Worm (Caenorhabditis elegans) whole organism, young adult: Measurements from ENCODE around the gene C49F5.6.
A peak's percentile ranks its signal among the peaks of the same experiment; 100 is the strongest.

Experiments
- F22D6.2 ChIP-seq: sonication (generic microtip); optimal IDR thresholded peaks from 2 replicates; lab custom pipeline; 2016; ENCODE audit warnings: mild to moderate bottlenecking, missing genetic modification characterization, missing compliant biosample characterization
- F37B4.10 ChIP-seq: fragments of 200-800 bp; sonication (Bioruptor generic); IDR thresholded peaks from 2 replicates; pipeline ENCODE4 v1.3.6; 2022; ENCODE audit warnings: missing genetic modification characterization, missing compliant biosample characterization
- K11D2.4 ChIP-seq: fragments of 200-800 bp; sonication (Bioruptor generic); IDR thresholded peaks from 2 replicates; pipeline ENCODE4 v1.3.6; 2022; ENCODE audit warnings: missing genetic modification reagents, missing genetic modification characterization, missing compliant biosample characterization
- T07F8.4 ChIP-seq: sonication (generic microtip); optimal IDR thresholded peaks from 2 replicates; lab custom pipeline; 2016; ENCODE audit warnings: mild to moderate bottlenecking, missing genetic modification characterization, moderate library complexity, missing compliant biosample characterization
- Y53G8AR.9 ChIP-seq: fragments of 200-800 bp; sonication (Bioruptor generic); conservative IDR thresholded peaks from 2 replicates; pipeline ENCODE4 v1.3.6; 2022; ENCODE audit warnings: missing genetic modification reagents, missing genetic modification characterization, missing compliant biosample characterization
- Y67H2A.10 ChIP-seq: fragments of 200-800 bp; sonication (Bioruptor generic); conservative IDR thresholded peaks from 2 replicates; pipeline ENCODE4 v1.3.6; 2022; ENCODE audit warnings: missing genetic modification reagents, missing genetic modification characterization, missing compliant biosample characterization
- Y95B8A.8 ChIP-seq: fragments of 200-800 bp; sonication (Bioruptor generic); IDR thresholded peaks from 2 replicates; pipeline ENCODE4 v1.3.6; 2022; ENCODE audit warnings: missing genetic modification reagents, missing genetic modification characterization, missing compliant biosample characterization
- aptf-3 ChIP-seq: fragments of 200-800 bp; sonication (Bioruptor generic); IDR thresholded peaks from 2 replicates; pipeline ENCODE4 v1.3.6; 2022; ENCODE audit warnings: missing genetic modification characterization, missing compliant biosample characterization
- atf-7 ChIP-seq: sonication (generic microtip); optimal IDR thresholded peaks from 2 replicates; lab custom pipeline; 2017; ENCODE audit warnings: mild to moderate bottlenecking, missing genetic modification characterization, missing compliant biosample characterization
- athp-1 ChIP-seq: sonication (generic microtip); optimal IDR thresholded peaks from 2 replicates; lab custom pipeline; 2017; ENCODE audit warnings: mild to moderate bottlenecking, missing genetic modification characterization, missing compliant biosample characterization
- ccch-3 ChIP-seq: fragments of 200-800 bp; sonication (Bioruptor generic); optimal IDR thresholded peaks from 2 replicates; lab custom pipeline; 2018; ENCODE audit warnings: mild to moderate bottlenecking, missing genetic modification characterization, missing compliant biosample characterization
- cebp-1 ChIP-seq, 2 experiments: fragments of 200-800 bp in 1 of 2; sonication (Bioruptor generic) in 1 of 2; sonication (generic microtip) in 1 of 2; IDR thresholded peaks in 1 of 2; optimal IDR thresholded peaks in 1 of 2; 2 replicates each; pipeline versions ENCODE4 v1.3.6 to Lab custom; 2017 to 2022; ENCODE audit warnings: missing compliant biosample characterization in 2 of 2, missing genetic modification characterization in 2 of 2, mild to moderate bottlenecking in 1 of 2, missing genetic modification reagents in 1 of 2, moderate library complexity in 1 of 2
- ceh-58 ChIP-seq: fragments of 200-800 bp; sonication (Bioruptor generic); IDR thresholded peaks from 2 replicates; pipeline ENCODE4 v1.3.6; 2022; ENCODE audit warnings: missing genetic modification characterization, missing compliant biosample characterization
- ceh-91 ChIP-seq: fragments of 200-800 bp; sonication (Bioruptor generic); IDR thresholded peaks from 2 replicates; pipeline ENCODE4 v1.3.6; 2022; ENCODE audit warnings: missing genetic modification reagents, missing genetic modification characterization, missing compliant biosample characterization
- chd-7 ChIP-seq: sonication (generic microtip); optimal IDR thresholded peaks from 2 replicates; lab custom pipeline; 2016; ENCODE audit warnings: mild to moderate bottlenecking, missing genetic modification characterization, moderate library complexity, missing compliant biosample characterization
- dox-1 ChIP-seq: fragments of 200-800 bp; sonication (Bioruptor generic); IDR thresholded peaks from 2 replicates; pipeline ENCODE4 v1.3.6; 2022; ENCODE audit warnings: missing genetic modification reagents, missing genetic modification characterization, missing compliant biosample characterization
- dpff-1 ChIP-seq: sonication (generic microtip); optimal IDR thresholded peaks from 2 replicates; lab custom pipeline; 2017; ENCODE audit warnings: mild to moderate bottlenecking, missing genetic modification characterization, missing compliant biosample characterization
- egl-18 ChIP-seq: fragments of 200-800 bp; sonication (Bioruptor generic); IDR thresholded peaks from 2 replicates; pipeline ENCODE4 v1.3.6; 2022; ENCODE audit warnings: missing genetic modification reagents, missing genetic modification characterization, missing compliant biosample characterization
- let-526 ChIP-seq: fragments of 200-800 bp; sonication (Bioruptor generic); IDR thresholded peaks from 2 replicates; pipeline ENCODE4 v1.3.6; 2022; ENCODE audit warnings: missing genetic modification reagents, missing genetic modification characterization, missing compliant biosample characterization
- let-607 ChIP-seq, 2 experiments: fragments of 200-800 bp in 1 of 2; sonication (Bioruptor generic) in 1 of 2; sonication (generic microtip) in 1 of 2; optimal IDR thresholded peaks; 2 replicates each; lab custom pipeline; 2016 to 2018; ENCODE audit warnings: mild to moderate bottlenecking in 2 of 2, missing compliant biosample characterization in 2 of 2, missing genetic modification characterization in 2 of 2, moderate library complexity in 2 of 2, missing genotype in 1 of 2
- lin-40 ChIP-seq: sonication (generic microtip); optimal IDR thresholded peaks from 2 replicates; lab custom pipeline; 2016; ENCODE audit warnings: missing genetic modification characterization, mild to moderate bottlenecking, missing compliant biosample characterization, missing genotype, missing genetic modification reagents
- lsy-27 ChIP-seq: sonication (generic microtip); optimal IDR thresholded peaks from 2 replicates; lab custom pipeline; 2017; ENCODE audit warnings: missing genetic modification characterization, mild to moderate bottlenecking, missing compliant biosample characterization, antibody characterized with exemption, missing genotype, borderline replicate concordance; ENCODE audit not compliant: insufficient read depth
- madf-10 ChIP-seq: sonication (generic microtip); optimal IDR thresholded peaks from 2 replicates; lab custom pipeline; 2016; ENCODE audit warnings: mild to moderate bottlenecking, missing genetic modification characterization, missing compliant biosample characterization
- madf-6 ChIP-seq: fragments of 200-800 bp; sonication (Bioruptor generic); IDR thresholded peaks from 2 replicates; pipeline ENCODE4 v1.3.6; 2022; ENCODE audit warnings: missing genetic modification reagents, missing genetic modification characterization, missing compliant biosample characterization
- nfya-1 ChIP-seq: sonication (generic microtip); optimal IDR thresholded peaks from 2 replicates; lab custom pipeline; 2017; ENCODE audit warnings: antibody characterized with exemption, missing compliant biosample characterization, missing genetic modification characterization, borderline replicate concordance; ENCODE audit not compliant: insufficient read depth
- nhr-120 ChIP-seq: fragments of 200-800 bp; sonication (Bioruptor generic); IDR thresholded peaks from 2 replicates; pipeline ENCODE4 v1.3.6; 2022; ENCODE audit warnings: missing genetic modification characterization, missing compliant biosample characterization
- nhr-80 ChIP-seq: sonication (generic microtip); optimal IDR thresholded peaks from 2 replicates; lab custom pipeline; 2016; ENCODE audit warnings: missing genetic modification characterization, missing compliant biosample characterization
- pha-4 ChIP-seq: fragments of 150-350 bp; sonication (generic microtip); optimal IDR thresholded peaks from 2 replicates; lab custom pipeline; 2014; ENCODE audit warnings: missing biosample characterization, missing genetic modification reagents, missing genetic modification characterization
- repo-1 ChIP-seq: sonication (generic microtip); optimal IDR thresholded peaks from 2 replicates; lab custom pipeline; 2017; ENCODE audit warnings: mild to moderate bottlenecking, missing genetic modification characterization, missing compliant biosample characterization
- snpc-1.1 ChIP-seq: sonication (generic microtip); optimal IDR thresholded peaks from 2 replicates; lab custom pipeline; 2017; ENCODE audit warnings: missing genetic modification characterization, mild to moderate bottlenecking, missing compliant biosample characterization, antibody characterized with exemption, moderate library complexity, missing genotype, missing genetic modification reagents; ENCODE audit not compliant: insufficient read depth
- snpc-4 ChIP-seq, 5 experiments: fragments of 150-350 bp in 1 of 5; sonication (generic microtip) in 4 of 5; optimal IDR thresholded peaks; 2 replicates each; lab custom pipeline; 2014 to 2018; ENCODE audit warnings: missing genetic modification characterization in 5 of 5, missing biosample characterization in 3 of 5, antibody characterized with exemption in 2 of 5, mild to moderate bottlenecking in 2 of 5, missing compliant biosample characterization in 2 of 5, missing genotype in 2 of 5, moderate library complexity in 2 of 5, missing genetic modification reagents in 1 of 5
- sptf-2 ChIP-seq: fragments of 200-800 bp; sonication (Bioruptor generic); optimal IDR thresholded peaks from 2 replicates; lab custom pipeline; 2018; ENCODE audit warnings: mild to moderate bottlenecking, missing genetic modification characterization, missing compliant biosample characterization
- unc-62 ChIP-seq: fragments of 150-350 bp; optimal IDR thresholded peaks from 2 replicates; lab custom pipeline; 2014; ENCODE audit warnings: missing biosample characterization, missing genetic modification reagents, missing genetic modification characterization
- xnd-1 ChIP-seq: sonication (generic microtip); optimal IDR thresholded peaks from 2 replicates; lab custom pipeline; 2016; ENCODE audit warnings: missing genotype, missing genetic modification reagents, missing genetic modification characterization, missing compliant biosample characterization
- ztf-22 ChIP-seq: fragments of 200-800 bp; sonication (Bioruptor generic); optimal IDR thresholded peaks from 2 replicates; lab custom pipeline; 2018; ENCODE audit warnings: mild to moderate bottlenecking, missing genetic modification characterization, moderate library complexity, missing compliant biosample characterization
- ztf-26 ChIP-seq: sonication (generic microtip); optimal IDR thresholded peaks from 2 replicates; lab custom pipeline; 2017; ENCODE audit warnings: missing genetic modification characterization, missing compliant biosample characterization

Gene C49F5.6

ce11 chrX:11999573-11999972 lies 11.5 kb downstream of the C49F5.6 start:
- TF ChIP-seq chd-7 (tag; lab: Kevin White, UChicago) (no peak), Y67H2A.10 (no peak), nhr-120 (no peak), nhr-80 (peak; percentile 68)

ce11 chrX:12001600-12001999 lies 13.5 kb downstream of the C49F5.6 start:
- TF ChIP-seq aptf-3 (GFP tag; lab: Robert Waterston, UW) = no peak
- no peak for TF ChIP-seq egl-18
- TF ChIP-seq snpc-4 (GFP tag; optimal IDR thresholded peaks at IDR 0.05; lab: Kevin White, UChicago) = no peak
- TF ChIP-seq snpc-4 (tag; optimal IDR thresholded peaks at IDR 0.05; lab: Kevin White, UChicago) = no peak
- TF ChIP-seq dpff-1 (tag; lab: Kevin White, UChicago) = no peak
- peak; percentile 40 to 52 for TF ChIP-seq let-607 (tag; optimal IDR thresholded peaks at IDR 0.05; lab: Kevin White, UChicago)
- TF ChIP-seq Y53G8AR.9 (GFP tag; lab: Robert Waterston, UW) = no peak
- TF ChIP-seq atf-7 (tag; lab: Kevin White, UChicago) = no peak
- TF ChIP-seq dox-1 (GFP tag; lab: Robert Waterston, UW) = peak; percentile 48; the same call in 1 of the 2 replicates
- TF ChIP-seq madf-6 (GFP tag; lab: Robert Waterston, UW) = no peak
- TF ChIP-seq ceh-58 (GFP tag; lab: Robert Waterston, UW) = no peak
- peak; percentile 83 for TF ChIP-seq nhr-80
- TF ChIP-seq F37B4.10 (GFP tag; lab: Robert Waterston, UW) = no peak
- TF ChIP-seq ceh-91 (GFP tag; lab: Robert Waterston, UW) = no peak

- TF ChIP-seq nfya-1 (tag; lab: Kevin White, UChicago) = no peak
- TF ChIP-seq pha-4 (tag; lab: Kevin White, UChicago) = no peak
- no peak for TF ChIP-seq lin-40 (tag; lab: Kevin White, UChicago)
- TF ChIP-seq F22D6.2 (tag; lab: Kevin White, UChicago) = no peak
- peak; percentile 51 for TF ChIP-seq nhr-80
- no peak for TF ChIP-seq madf-10 (tag; lab: Kevin White, UChicago)
- TF ChIP-seq let-526 (GFP tag; lab: Robert Waterston, UW) = no peak
- TF ChIP-seq ccch-3 (GFP tag; lab: Kevin White, UChicago) = no peak
- no peak for TF ChIP-seq ztf-26 (tag; lab: Kevin White, UChicago)
- no peak for TF ChIP-seq Y95B8A.8 (GFP tag; lab: Robert Waterston, UW)
- TF ChIP-seq Y67H2A.10 = no peak
- TF ChIP-seq T07F8.4 (tag; lab: Kevin White, UChicago) = no peak
- no peak for TF ChIP-seq dox-1 (GFP tag; lab: Robert Waterston, UW)
- no peak for TF ChIP-seq ceh-58 (GFP tag; lab: Robert Waterston, UW)
- TF ChIP-seq cebp-1 (GFP tag; IDR thresholded peaks at IDR 0.05; lab: Robert Waterston, UW) = peak; percentile 57; the same call in 1 of the 2 replicates
- peak; percentile 77 for TF ChIP-seq cebp-1 (tag; optimal IDR thresholded peaks at IDR 0.05; lab: Kevin White, UChicago)
- no peak for TF ChIP-seq ztf-22 (GFP tag; lab: Kevin White, UChicago)
Measured at ce11 chrX:12003969-12004368, 15.9 kb downstream of the C49F5.6 start.

- TF ChIP-seq lsy-27 (tag; lab: Kevin White, UChicago) = no peak
- TF ChIP-seq dox-1 (GFP tag; lab: Robert Waterston, UW) = peak; percentile 65
- TF ChIP-seq athp-1 (tag; lab: Kevin White, UChicago) = no peak
- TF ChIP-seq nhr-80 = peak; percentile 81
- peak; percentile 79 for TF ChIP-seq cebp-1 (GFP tag; IDR thresholded peaks at IDR 0.05; lab: Robert Waterston, UW)
- TF ChIP-seq cebp-1 (tag; optimal IDR thresholded peaks at IDR 0.05; lab: Kevin White, UChicago) = peak; percentile 88
- TF ChIP-seq repo-1 = no peak
- TF ChIP-seq snpc-1.1 = no peak
- TF ChIP-seq sptf-2 (GFP tag; lab: Kevin White, UChicago) = no peak
- TF ChIP-seq unc-62 (GFP tag; lab: Kevin White, UChicago) = peak; percentile 74
- no peak for TF ChIP-seq F22D6.2 (tag; lab: Kevin White, UChicago)
- no peak for TF ChIP-seq xnd-1 (tag; lab: Kevin White, UChicago)
- TF ChIP-seq K11D2.4 = no peak
Measured at ce11 chrX:12004925-12005324, 16.8 kb downstream of the C49F5.6 start.
